Worm (Caenorhabditis elegans) whole organism, L1 larva: Measurements from ENCODE around the gene Y53C12A.6.

Experiments used
- F16B12.6 ChIP-seq: fragments of 150-350 bp; optimal IDR thresholded peaks from 2 replicates; lab custom pipeline; 2014; ENCODE audit warnings: missing biosample characterization, missing genetic modification characterization
- Y116A8C.19 ChIP-seq: sonication (generic microtip); optimal IDR thresholded peaks from 2 replicates; lab custom pipeline; 2016; ENCODE audit warnings: missing compliant biosample characterization, missing genetic modification characterization, borderline replicate concordance
- aha-1 ChIP-seq: fragments of 150-350 bp; optimal IDR thresholded peaks from 2 replicates; lab custom pipeline; 2014; ENCODE audit warnings: missing biosample characterization, missing genetic modification characterization
- aly-2 ChIP-seq: fragments of 150-350 bp; optimal IDR thresholded peaks from 2 replicates; lab custom pipeline; 2014; ENCODE audit warnings: missing biosample characterization, missing genetic modification characterization
- ama-1 ChIP-seq: fragments of 150-350 bp; optimal IDR thresholded peaks from 2 replicates; lab custom pipeline; 2014
- blmp-1 ChIP-seq: fragments of 150-350 bp; optimal IDR thresholded peaks from 2 replicates; lab custom pipeline; 2014; ENCODE audit warnings: missing biosample characterization, missing genetic modification characterization
- ceh-63 ChIP-seq: fragments of 200-800 bp; sonication (Bioruptor generic); optimal IDR thresholded peaks from 2 replicates; lab custom pipeline; 2018; ENCODE audit warnings: mild to moderate bottlenecking, missing genetic modification characterization, missing compliant biosample characterization
- ceh-8 ChIP-seq: fragments of 200-800 bp; sonication (Bioruptor generic); optimal IDR thresholded peaks from 2 replicates; lab custom pipeline; 2018; ENCODE audit warnings: mild to moderate bottlenecking, missing genetic modification characterization, moderate library complexity, missing compliant biosample characterization
- ceh-82 ChIP-seq, 3 experiments: fragments of 150-350 bp in 1 of 3; sonication (generic microtip) in 2 of 3; optimal IDR thresholded peaks; 2 replicates each; lab custom pipeline; 2014 to 2017; ENCODE audit warnings: missing biosample characterization in 3 of 3, missing genetic modification characterization in 3 of 3
- ces-1 ChIP-seq: fragments of 150-350 bp; optimal IDR thresholded peaks from 2 replicates; lab custom pipeline; 2014; ENCODE audit warnings: missing biosample characterization, missing genetic modification reagents, missing genetic modification characterization
- dpl-1 ChIP-seq, 3 experiments: fragments of 150-350 bp in 2 of 3; sonication (generic microtip) in 1 of 3; optimal IDR thresholded peaks; 2 replicates each; lab custom pipeline; 2014 to 2017; ENCODE audit warnings: missing biosample characterization in 3 of 3, missing genetic modification characterization in 3 of 3, missing genetic modification reagents in 3 of 3
- dsc-1 ChIP-seq: sonication (generic microtip); optimal IDR thresholded peaks from 2 replicates; lab custom pipeline; 2016; ENCODE audit warnings: mild to moderate bottlenecking, missing genetic modification characterization, missing compliant biosample characterization
- efl-1 ChIP-seq, 4 experiments: fragments of 150-350 bp; optimal IDR thresholded peaks in 3 of 4; peaks in 1 of 4; 1 replicate in 1 of 4; 2 replicates in 3 of 4; lab custom pipeline; 2014; ENCODE audit warnings: missing biosample characterization in 2 of 4, missing genetic modification characterization in 2 of 4, missing genetic modification reagents in 2 of 4
- efl-3 ChIP-seq: fragments of 200-800 bp; sonication (Bioruptor generic); optimal IDR thresholded peaks from 2 replicates; lab custom pipeline; 2018; ENCODE audit warnings: mild to moderate bottlenecking, missing genetic modification characterization, missing compliant biosample characterization
- egl-13 ChIP-seq: sonication (generic microtip); optimal IDR thresholded peaks from 2 replicates; lab custom pipeline; 2016; ENCODE audit warnings: missing genotype, missing genetic modification reagents, missing genetic modification characterization, missing compliant biosample characterization
- egl-27 ChIP-seq, 2 experiments: fragments of 150-350 bp in 1 of 2; sonication (generic microtip); optimal IDR thresholded peaks; 3 replicates each; lab custom pipeline; 2017 to 2018; ENCODE audit warnings: missing biosample characterization in 2 of 2, missing genetic modification characterization in 2 of 2, missing genetic modification reagents in 2 of 2
- elt-3 ChIP-seq, 6 experiments: fragments of 150-350 bp in 1 of 6; sonication (generic microtip); optimal IDR thresholded peaks; 2 replicates each; lab custom pipeline; 2017 to 2018; ENCODE audit warnings: missing biosample characterization in 6 of 6, missing genetic modification characterization in 6 of 6, inconsistent platforms in 1 of 6
- fkh-4 ChIP-seq: sonication (generic microtip); optimal IDR thresholded peaks from 2 replicates; lab custom pipeline; 2016; ENCODE audit warnings: missing compliant biosample characterization, missing genetic modification characterization, borderline replicate concordance
- fkh-8 ChIP-seq: sonication (generic microtip); optimal IDR thresholded peaks from 2 replicates; lab custom pipeline; 2016; ENCODE audit warnings: mild to moderate bottlenecking, missing genetic modification characterization, missing compliant biosample characterization
- fos-1 ChIP-seq: fragments of 150-350 bp; optimal IDR thresholded peaks from 2 replicates; lab custom pipeline; 2014; ENCODE audit warnings: missing biosample characterization, missing genetic modification characterization
- hlh-17 ChIP-seq: fragments of 200-800 bp; sonication (Bioruptor generic); optimal IDR thresholded peaks from 2 replicates; lab custom pipeline; 2018; ENCODE audit warnings: missing genetic modification characterization, mild to moderate bottlenecking, missing compliant biosample characterization, moderate library complexity, borderline replicate concordance
- hpl-2 ChIP-seq: fragments of 150-350 bp; optimal IDR thresholded peaks from 2 replicates; lab custom pipeline; 2014; ENCODE audit warnings: missing biosample characterization, missing genetic modification reagents, missing genetic modification characterization
- irx-1 ChIP-seq: sonication (generic microtip); optimal IDR thresholded peaks from 2 replicates; lab custom pipeline; 2016; ENCODE audit warnings: missing genetic modification characterization, missing compliant biosample characterization
- isw-1 ChIP-seq: fragments of 200-800 bp; sonication (Bioruptor generic); IDR thresholded peaks from 2 replicates; pipeline ENCODE4 v1.3.6; 2022; ENCODE audit warnings: missing genetic modification characterization, missing compliant biosample characterization
- lin-15B ChIP-seq: fragments of 150-350 bp; sonication (generic microtip); optimal IDR thresholded peaks from 3 replicates; lab custom pipeline; 2014; ENCODE audit warnings: missing biosample characterization, missing genetic modification characterization
- lir-3 ChIP-seq: sonication (generic microtip); optimal IDR thresholded peaks from 2 replicates; lab custom pipeline; 2016; ENCODE audit warnings: mild to moderate bottlenecking, missing genetic modification characterization, moderate library complexity, missing compliant biosample characterization; ENCODE audit not compliant: poor library complexity
- lsy-2 ChIP-seq, 2 experiments: fragments of 150-350 bp; optimal IDR thresholded peaks; 2 replicates each; lab custom pipeline; 2014; ENCODE audit warnings: missing biosample characterization in 2 of 2, missing genetic modification characterization in 2 of 2
- mab-9 ChIP-seq: fragments of 200-800 bp; sonication (Bioruptor generic); IDR thresholded peaks from 2 replicates; pipeline ENCODE4 v1.3.6; 2022; ENCODE audit warnings: missing genetic modification reagents, missing genetic modification characterization, missing compliant biosample characterization
- mef-2 ChIP-seq: fragments of 150-350 bp; optimal IDR thresholded peaks from 2 replicates; lab custom pipeline; 2014; ENCODE audit warnings: missing biosample characterization, missing genetic modification characterization
- mep-1 ChIP-seq: fragments of 150-350 bp; optimal IDR thresholded peaks from 2 replicates; lab custom pipeline; 2014; ENCODE audit warnings: missing biosample characterization, missing genetic modification characterization
- nhr-11 ChIP-seq: fragments of 150-350 bp; optimal IDR thresholded peaks from 2 replicates; lab custom pipeline; 2014; ENCODE audit warnings: missing biosample characterization, missing genetic modification characterization
- nhr-20 ChIP-seq: sonication (generic microtip); optimal IDR thresholded peaks from 2 replicates; lab custom pipeline; 2016; ENCODE audit warnings: mild to moderate bottlenecking, missing genetic modification characterization, missing compliant biosample characterization
- nhr-237 ChIP-seq: fragments of 150-350 bp; optimal IDR thresholded peaks from 2 replicates; lab custom pipeline; 2014; ENCODE audit warnings: missing biosample characterization, missing genetic modification characterization
- nhr-71 ChIP-seq: sonication (generic microtip); optimal IDR thresholded peaks from 2 replicates; lab custom pipeline; 2016; ENCODE audit warnings: mild to moderate bottlenecking, missing genetic modification characterization, moderate library complexity, missing compliant biosample characterization
- nhr-76 ChIP-seq: sonication (generic microtip); optimal IDR thresholded peaks from 2 replicates; lab custom pipeline; 2017; ENCODE audit warnings: missing biosample characterization, missing genetic modification characterization
- nhr-77 ChIP-seq: fragments of 150-350 bp; optimal IDR thresholded peaks from 2 replicates; lab custom pipeline; 2014; ENCODE audit warnings: missing biosample characterization, missing genetic modification characterization
- nhr-84 ChIP-seq: sonication (generic microtip); optimal IDR thresholded peaks from 2 replicates; lab custom pipeline; 2017; ENCODE audit warnings: missing biosample characterization, missing genetic modification characterization
- nhr-85 ChIP-seq: sonication (generic microtip); peaks from one replicate; lab custom pipeline; 2016; ENCODE audit warnings: missing genetic modification characterization, inconsistent platforms, missing compliant biosample characterization
- nhr-90 ChIP-seq: sonication (generic microtip); optimal IDR thresholded peaks from 2 replicates; lab custom pipeline; 2016; ENCODE audit warnings: mild to moderate bottlenecking, missing genetic modification characterization, missing compliant biosample characterization; ENCODE audit not compliant: poor library complexity
- pax-3 ChIP-seq: fragments of 200-800 bp; sonication (Bioruptor generic); optimal IDR thresholded peaks from 2 replicates; lab custom pipeline; 2018; ENCODE audit warnings: mild to moderate bottlenecking, missing genetic modification characterization, moderate library complexity, missing compliant biosample characterization
- pqm-1 ChIP-seq: sonication (generic microtip); optimal IDR thresholded peaks from 3 replicates; lab custom pipeline; 2017; ENCODE audit warnings: missing biosample characterization, missing genetic modification characterization
- rnt-1 ChIP-seq: sonication (generic microtip); optimal IDR thresholded peaks from 2 replicates; lab custom pipeline; 2016; ENCODE audit warnings: mild to moderate bottlenecking, missing genetic modification characterization, moderate library complexity, missing compliant biosample characterization
- skn-1 ChIP-seq: fragments of 150-350 bp; optimal IDR thresholded peaks from 2 replicates; lab custom pipeline; 2014; ENCODE audit warnings: missing biosample characterization, missing genetic modification characterization
- snpc-4 ChIP-seq: fragments of 150-350 bp; optimal IDR thresholded peaks from 2 replicates; lab custom pipeline; 2014; ENCODE audit warnings: missing biosample characterization, missing genetic modification characterization
- snu-23 ChIP-seq: sonication (generic microtip); optimal IDR thresholded peaks from 2 replicates; lab custom pipeline; 2016; ENCODE audit warnings: missing genetic modification characterization, missing compliant biosample characterization
- sptf-1 ChIP-seq: fragments of 150-350 bp; optimal IDR thresholded peaks from 2 replicates; lab custom pipeline; 2014; ENCODE audit warnings: missing biosample characterization, missing genetic modification characterization
- swsn-7 ChIP-seq: sonication (generic microtip); optimal IDR thresholded peaks from 2 replicates; lab custom pipeline; 2016; ENCODE audit warnings: missing genetic modification characterization, missing compliant biosample characterization
- tbx-2 ChIP-seq: sonication (generic microtip); optimal IDR thresholded peaks from 2 replicates; lab custom pipeline; 2016; ENCODE audit warnings: missing genetic modification characterization, missing compliant biosample characterization
- tlp-1 ChIP-seq: fragments of 150-350 bp; optimal IDR thresholded peaks from 2 replicates; lab custom pipeline; 2014; ENCODE audit warnings: missing biosample characterization, missing genetic modification characterization
- unc-30 ChIP-seq: sonication (generic microtip); optimal IDR thresholded peaks from 2 replicates; lab custom pipeline; 2017; ENCODE audit warnings: missing biosample characterization, missing genetic modification characterization
- unc-62 ChIP-seq: fragments of 150-350 bp; optimal IDR thresholded peaks from 2 replicates; lab custom pipeline; 2014; ENCODE audit warnings: missing biosample characterization, missing genetic modification reagents, missing genetic modification characterization
- xbp-1 ChIP-seq: sonication (generic microtip); optimal IDR thresholded peaks from 2 replicates; lab custom pipeline; 2016; ENCODE audit warnings: missing genetic modification characterization, missing compliant biosample characterization
- ztf-4 ChIP-seq: fragments of 150-350 bp; optimal IDR thresholded peaks from 2 replicates; lab custom pipeline; 2014; ENCODE audit warnings: missing biosample characterization, missing genetic modification characterization

Y53C12A.6 gene

DNA sequence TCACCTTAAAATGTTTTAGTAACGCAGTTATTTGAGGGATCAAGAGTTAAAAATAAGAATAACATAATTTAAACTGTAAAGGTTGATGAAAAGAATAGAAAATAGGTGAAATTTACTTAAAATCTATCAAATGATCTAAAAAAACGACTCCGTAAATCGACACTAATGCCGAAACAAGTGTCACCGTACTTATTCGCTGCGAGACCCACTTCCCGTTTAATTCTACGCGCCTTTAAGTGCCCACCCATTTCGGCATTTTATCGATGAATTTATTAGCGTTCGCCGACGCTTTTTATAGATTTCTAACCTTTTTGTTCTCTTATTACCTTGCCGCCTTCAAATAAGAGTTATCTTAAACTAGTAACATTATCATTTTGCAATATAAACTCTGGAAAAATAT is 28.3 kb upstream of the Y53C12A.6 start, which contains the start of the genes Y53C12B.1 and nos-3:
Gene Y53C12B.1, minus strand, starts transcription at position 10 of the 400 bp plus-strand sequence.
Gene nos-3, plus strand, starts transcription at position 248 of the 400 bp plus-strand sequence.
- TF ChIP-seq elt-3 (tag; optimal IDR thresholded peaks at IDR 0.05; lab: Kevin White, UChicago): peak in 3 of 6 experiments; percentile 8 to 81 (median 69)
- no peak for TF ChIP-seq fkh-4 (tag; lab: Kevin White, UChicago)
- peak; percentile 83 for TF ChIP-seq rnt-1 (tag; lab: Kevin White, UChicago)
- TF ChIP-seq ztf-4 (tag; lab: Kevin White, UChicago): no peak
- no peak for TF ChIP-seq Y116A8C.19
- no peak for TF ChIP-seq nhr-76 (tag; lab: Kevin White, UChicago)
- peak; percentile 69 for TF ChIP-seq nhr-77 (tag; lab: Kevin White, UChicago)
- peak; percentile 65 for TF ChIP-seq aly-2 (tag; lab: Kevin White, UChicago)
- TF ChIP-seq mep-1 (tag; lab: Kevin White, UChicago): peak; percentile 61
- TF ChIP-seq nhr-90 (tag; lab: Kevin White, UChicago): peak; percentile 68
- peak; percentile 77 for TF ChIP-seq swsn-7 (tag; lab: Kevin White, UChicago)
- TF ChIP-seq blmp-1: peak; percentile 74
- peak; percentile 93 for TF ChIP-seq nhr-85
- TF ChIP-seq ama-1 (lab: Kevin White, UChicago): no peak
- peak; percentile 39 for TF ChIP-seq egl-13 (tag; lab: Kevin White, UChicago)
- peak; percentile 28 for TF ChIP-seq pax-3 (tag; lab: Kevin White, UChicago)
- peak; percentile 89 for TF ChIP-seq snu-23 (GFP tag; lab: Kevin White, UChicago)
- no peak for TF ChIP-seq pqm-1
- peak; percentile 63 for TF ChIP-seq lir-3 (tag; lab: Kevin White, UChicago)
- TF ChIP-seq irx-1 (tag; lab: Kevin White, UChicago): peak; percentile 68
- TF ChIP-seq sptf-1 (tag; lab: Kevin White, UChicago): no peak
- TF ChIP-seq efl-3 (GFP tag; lab: Kevin White, UChicago): no peak
- TF ChIP-seq unc-62 (GFP tag; lab: Kevin White, UChicago): no peak
- no peak for TF ChIP-seq ces-1
- no peak for TF ChIP-seq hpl-2 (GFP tag; lab: Kevin White, UChicago)
- TF ChIP-seq nhr-11 (tag; lab: Kevin White, UChicago): peak; percentile 62
- TF ChIP-seq ceh-82 (tag; optimal IDR thresholded peaks at IDR 0.05; lab: Kevin White, UChicago): peak; percentile 54 to 84 (median 77)
- no peak for TF ChIP-seq nhr-84 (tag; lab: Kevin White, UChicago)
- peak; percentile 89 for TF ChIP-seq isw-1 (GFP tag; lab: Robert Waterston, UW)
- peak; percentile 85 for TF ChIP-seq nhr-71
- no peak for TF ChIP-seq hlh-17
- TF ChIP-seq dsc-1 (tag; lab: Kevin White, UChicago): peak; percentile 57
- no peak for TF ChIP-seq tlp-1 (tag; lab: Kevin White, UChicago)
- no peak for TF ChIP-seq egl-27 (tag; optimal IDR thresholded peaks at IDR 0.05; lab: Kevin White, UChicago)
- no peak for TF ChIP-seq unc-30 (tag; lab: Kevin White, UChicago)
- TF ChIP-seq mef-2: no peak
- peak; percentile 99 for TF ChIP-seq lsy-2 (tag; optimal IDR thresholded peaks at IDR 0.05; lab: Kevin White, UChicago)
- peak; percentile 83 for TF ChIP-seq nhr-20 (tag; lab: Kevin White, UChicago)
- TF ChIP-seq F16B12.6 (tag; lab: Kevin White, UChicago): peak; percentile 65
- TF ChIP-seq fos-1 (tag; lab: Kevin White, UChicago): peak; percentile 42
- TF ChIP-seq efl-1 (optimal IDR thresholded peaks at IDR 0.05; lab: Kevin White, UChicago): peak; percentile 87 to 89
- peak; percentile 77 to 97 for TF ChIP-seq efl-1 (GFP tag; optimal IDR thresholded peaks at IDR 0.05 in 1 of 2; lab: Kevin White, UChicago)
- TF ChIP-seq dpl-1 (GFP tag; optimal IDR thresholded peaks at IDR 0.05; lab: Kevin White, UChicago): peak; percentile 71 to 81 (median 78)
- TF ChIP-seq tbx-2 (tag; lab: Kevin White, UChicago): peak; percentile 75
- TF ChIP-seq nhr-237 (tag; lab: Kevin White, UChicago): peak; percentile 9
- no peak for TF ChIP-seq ceh-63 (GFP tag; lab: Kevin White, UChicago)
- TF ChIP-seq lin-15B (tag; lab: Kevin White, UChicago): peak; percentile 57
- TF ChIP-seq skn-1: peak; percentile 82
- TF ChIP-seq mab-9: no peak
- TF ChIP-seq aha-1 (tag; lab: Kevin White, UChicago): no peak
- peak; percentile 27 for TF ChIP-seq snpc-4
- TF ChIP-seq ceh-8: peak; percentile 22
- peak; percentile 80 for TF ChIP-seq xbp-1 (tag; lab: Kevin White, UChicago)
- peak; percentile 62 for TF ChIP-seq fkh-8
